Worm (Caenorhabditis elegans) whole organism, L4 larva: Measurements from ENCODE around the gene ent-7.

Source experiments
- F10B5.3 ChIP-seq: sonication (generic microtip); optimal IDR thresholded peaks from 2 replicates; lab custom pipeline; 2016; ENCODE audit warnings: mild to moderate bottlenecking, missing genetic modification characterization, missing compliant biosample characterization
- dpl-1 ChIP-seq: fragments of 150-350 bp; optimal IDR thresholded peaks from 2 replicates; lab custom pipeline; 2014; ENCODE audit warnings: missing biosample characterization, missing genetic modification reagents, missing genetic modification characterization
- egl-27 ChIP-seq: sonication (generic microtip); optimal IDR thresholded peaks from 3 replicates; lab custom pipeline; 2017; ENCODE audit warnings: missing biosample characterization, missing genetic modification reagents, missing genetic modification characterization
- hlh-11 ChIP-seq: fragments of 200-800 bp; sonication (Bioruptor generic); optimal IDR thresholded peaks from 2 replicates; lab custom pipeline; 2018; ENCODE audit warnings: mild to moderate bottlenecking, missing genetic modification characterization, missing compliant biosample characterization

- TF ChIP-seq egl-27 (tag; lab: Kevin White, UChicago), result no peak
- TF ChIP-seq dpl-1 (GFP tag; lab: Kevin White, UChicago), result no peak
- TF ChIP-seq hlh-11 (tag; lab: Kevin White, UChicago), result no peak
- TF ChIP-seq F10B5.3 (tag; lab: Kevin White, UChicago), result no peak
Measured at ce11 chrIV:10046005-10046404, 28.9 kb downstream of the ent-7 start.
